Worm (Caenorhabditis elegans) whole organism, L4/young adult: ENCODE measurements around the gene cest-16.

Experiments used
- W03F9.2 ChIP-seq: fragments of 150-350 bp; optimal IDR thresholded peaks from 2 replicates; lab custom pipeline; 2014; ENCODE audit warnings: missing biosample characterization, missing genetic modification characterization
- dao-5 ChIP-seq: sonication (generic microtip); optimal IDR thresholded peaks from 2 replicates; lab custom pipeline; 2016; ENCODE audit warnings: missing genotype, missing genetic modification characterization, moderate library complexity, missing compliant biosample characterization

DNA sequence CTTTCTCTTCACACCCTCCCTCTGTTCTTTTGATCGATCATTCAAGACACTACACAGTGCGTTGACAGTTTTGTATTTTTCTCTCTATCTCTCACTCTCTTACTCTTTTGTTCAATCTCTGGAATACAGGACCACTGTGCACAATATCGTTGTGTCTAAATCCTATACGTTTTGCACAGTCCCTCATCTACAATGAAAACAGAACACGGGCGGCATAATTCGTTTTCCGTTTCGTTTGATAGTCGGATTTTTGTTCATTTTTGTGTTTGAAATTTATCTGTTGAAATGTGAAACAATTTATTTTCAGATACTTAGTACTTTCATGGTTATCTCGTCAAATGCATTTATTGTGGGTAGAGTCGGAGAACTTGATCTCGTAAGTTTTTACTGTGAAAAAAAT is 41.8 kb downstream of the cest-16 start, which contains the start of gene C03B1.7:
- TF ChIP-seq dao-5 (tag; lab: Kevin White, UChicago) (no peak), W03F9.2 (tag; lab: Kevin White, UChicago) (no peak)
